Worm (Caenorhabditis elegans) whole organism, L1 larva: ENCODE results near the gene spp-30.

Experiments
- C34B4.2 ChIP-seq: sonication (generic microtip); optimal IDR thresholded peaks from 2 replicates; lab custom pipeline; 2017; ENCODE audit warnings: mild to moderate bottlenecking, missing genetic modification characterization, missing compliant biosample characterization
- aha-1 ChIP-seq: fragments of 150-350 bp; optimal IDR thresholded peaks from 2 replicates; lab custom pipeline; 2014; ENCODE audit warnings: missing biosample characterization, missing genetic modification characterization
- dpl-1 ChIP-seq, 3 experiments: fragments of 150-350 bp in 2 of 3; sonication (generic microtip) in 1 of 3; optimal IDR thresholded peaks; 2 replicates each; lab custom pipeline; 2014 to 2017; ENCODE audit warnings: missing biosample characterization in 3 of 3, missing genetic modification characterization in 3 of 3, missing genetic modification reagents in 3 of 3
- egl-27 ChIP-seq, 2 experiments: fragments of 150-350 bp in 1 of 2; sonication (generic microtip); optimal IDR thresholded peaks; 3 replicates each; lab custom pipeline; 2017 to 2018; ENCODE audit warnings: missing biosample characterization in 2 of 2, missing genetic modification characterization in 2 of 2, missing genetic modification reagents in 2 of 2
- fos-1 ChIP-seq: fragments of 150-350 bp; optimal IDR thresholded peaks from 2 replicates; lab custom pipeline; 2014; ENCODE audit warnings: missing biosample characterization, missing genetic modification characterization
- hlh-4 ChIP-seq: sonication (generic microtip); optimal IDR thresholded peaks from 2 replicates; lab custom pipeline; 2016; ENCODE audit warnings: mild to moderate bottlenecking, missing genetic modification characterization, missing compliant biosample characterization
- lin-14 ChIP-seq: fragments of 200-800 bp; sonication (Bioruptor generic); optimal IDR thresholded peaks from 2 replicates; lab custom pipeline; 2018; ENCODE audit warnings: mild to moderate bottlenecking, missing genetic modification characterization, moderate library complexity, missing compliant biosample characterization
- nhr-20 ChIP-seq: sonication (generic microtip); optimal IDR thresholded peaks from 2 replicates; lab custom pipeline; 2016; ENCODE audit warnings: mild to moderate bottlenecking, missing genetic modification characterization, missing compliant biosample characterization
- pqm-1 ChIP-seq: sonication (generic microtip); optimal IDR thresholded peaks from 3 replicates; lab custom pipeline; 2017; ENCODE audit warnings: missing biosample characterization, missing genetic modification characterization
- unc-62 ChIP-seq: fragments of 150-350 bp; optimal IDR thresholded peaks from 2 replicates; lab custom pipeline; 2014; ENCODE audit warnings: missing biosample characterization, missing genetic modification reagents, missing genetic modification characterization
- ztf-11 ChIP-seq, 2 experiments: sonication (generic microtip); optimal IDR thresholded peaks; 2 replicates each; lab custom pipeline; 2016 to 2017; ENCODE audit warnings: missing genetic modification characterization in 2 of 2, missing biosample characterization in 1 of 2, missing compliant biosample characterization in 1 of 2

ce11 chrX:11637721-11638120 lies 9.2 kb upstream of the spp-30 start:
- TF ChIP-seq unc-62 (no peak), fos-1 (tag; lab: Kevin White, UChicago) (no peak), pqm-1 (tag; lab: Kevin White, UChicago) (no peak), egl-27 (tag; optimal IDR thresholded peaks at IDR 0.05; lab: Kevin White, UChicago) (no peak), hlh-4 (tag; lab: Kevin White, UChicago) (no peak), C34B4.2 (tag; lab: Kevin White, UChicago) (no peak), ztf-11 (tag; optimal IDR thresholded peaks at IDR 0.05; lab: Kevin White, UChicago) (no peak), lin-14 (GFP tag; lab: Kevin White, UChicago) (no peak), nhr-20 (tag; lab: Kevin White, UChicago) (no peak), dpl-1 (GFP tag; optimal IDR thresholded peaks at IDR 0.05; lab: Kevin White, UChicago) (no peak), aha-1 (tag; lab: Kevin White, UChicago) (no peak)
